Worm (Caenorhabditis elegans): ENCODE measurements around the gene F02A9.7.

DNA sequence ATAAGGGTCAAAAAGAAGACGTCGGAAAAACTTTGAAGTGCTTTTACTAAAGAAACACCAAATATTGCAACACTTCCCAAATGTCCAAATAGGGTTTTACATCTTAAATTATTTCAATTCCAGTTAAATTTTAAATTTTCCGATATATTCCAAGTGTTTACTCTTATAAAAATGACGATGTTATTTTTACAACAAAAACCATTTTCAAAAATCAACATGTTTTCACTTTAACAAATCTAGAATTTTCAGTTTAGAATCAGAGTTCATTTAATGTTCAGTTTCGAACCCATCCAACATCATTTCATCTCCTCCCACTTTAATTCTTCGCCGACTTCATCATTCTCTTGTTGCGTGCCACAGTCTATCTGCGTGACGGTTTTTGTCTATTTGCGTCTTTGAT, 28.2 kb upstream of the F02A9.7 start, which contains the start of gene dos-1:
- TF ChIP-seq ceh-82 (tag; optimal IDR thresholded peaks at IDR 0.05) (no peak), tag-97 (GFP tag; IDR thresholded peaks at IDR 0.05) (no peak), F10B5.3 (tag; optimal IDR thresholded peaks at IDR 0.05) (no peak), ZK546.5 (tag; optimal IDR thresholded peaks at IDR 0.05) (no peak), lim-7 (GFP tag; IDR thresholded peaks at IDR 0.05) (no peak), ceh-62 (tag; optimal IDR thresholded peaks at IDR 0.05) (no peak), pha-4 (GFP tag; IDR thresholded peaks at IDR 0.05) (no peak), pha-4 (tag; optimal IDR thresholded peaks at IDR 0.05) (no peak), nhr-11 (tag; optimal IDR thresholded peaks at IDR 0.05) (no peak)
